Worm (Caenorhabditis elegans): ENCODE measurements around the gene T13H10.2.

The T13H10.2 gene

ce11 chrIV:9944279-9944678 is 19.8 kb upstream of the T13H10.2 start:
- no peak for TF ChIP-seq elt-3 (tag; optimal IDR thresholded peaks at IDR 0.05)
- TF ChIP-seq pha-4 (tag; optimal IDR thresholded peaks at IDR 0.05) = peak; percentile 78
- no peak for TF ChIP-seq R02D3.7 (tag; optimal IDR thresholded peaks at IDR 0.05)

DNA sequence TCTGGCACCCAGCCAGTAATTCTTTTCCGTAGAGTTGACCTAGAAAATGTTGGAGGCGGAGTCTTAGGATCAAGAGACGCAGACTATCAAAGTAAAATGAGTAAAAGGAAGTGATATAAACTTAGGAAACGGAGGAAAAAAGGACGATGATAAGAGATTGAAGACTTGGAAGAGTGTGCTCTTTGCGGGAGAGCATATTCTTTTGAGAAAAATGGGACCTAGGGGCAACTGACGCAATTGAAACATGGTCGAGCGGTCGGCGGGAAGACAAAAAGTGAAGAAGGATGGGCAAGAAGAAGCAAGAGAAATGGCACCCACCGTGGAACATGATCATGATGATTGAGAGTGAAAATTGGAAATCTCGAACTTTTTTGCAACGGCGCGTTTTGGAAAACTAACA is 16.0 kb upstream of the T13H10.2 start:
- peak; percentile 65 for TF ChIP-seq lin-15B (tag; optimal IDR thresholded peaks at IDR 0.05)
- TF ChIP-seq nhr-11 (tag; optimal IDR thresholded peaks at IDR 0.05) = peak; percentile 33
- TF ChIP-seq pha-4 (tag; optimal IDR thresholded peaks at IDR 0.05) = peak; percentile 13
- no peak for TF ChIP-seq sea-2 (GFP tag; optimal IDR thresholded peaks at IDR 0.05)
- no peak for TF ChIP-seq nhr-28 (tag; optimal IDR thresholded peaks at IDR 0.05)

DNA sequence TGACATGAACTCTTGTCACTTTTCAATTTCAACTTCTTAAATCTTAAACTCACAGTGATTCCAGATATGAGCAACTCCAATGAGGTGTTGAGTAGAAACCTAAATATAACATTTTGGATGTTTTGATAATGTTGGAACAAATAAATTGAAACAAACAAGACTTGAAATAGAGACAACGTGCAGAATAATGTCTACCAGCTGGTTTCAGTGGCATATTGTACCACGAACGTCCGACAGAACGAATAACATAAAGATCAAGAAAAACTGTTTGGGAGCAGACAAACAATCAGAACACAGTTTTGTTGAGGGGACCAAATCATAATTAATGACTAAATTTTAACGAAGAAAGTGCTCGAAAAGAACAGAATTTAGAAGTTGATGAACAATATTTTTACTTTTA is 10.7 kb upstream of the T13H10.2 start, which contains the start of gene gon-1:
TSS of gene gon-1 (minus strand) at position 101 of the 400 bp plus-strand sequence.
- no peak for TF ChIP-seq aly-2 (tag; optimal IDR thresholded peaks at IDR 0.05)
- no peak for TF ChIP-seq mdl-1 (tag; optimal IDR thresholded peaks at IDR 0.05)

ce11 chrIV:9969081-9969480 is 5.0 kb downstream of the T13H10.2 start, which contains the start of the genes kin-5 and C47E12.11:
TSS of gene kin-5 (minus strand) at chrIV:9969181.
TSS of gene C47E12.11 (plus strand) at chrIV:9969400.
- TF ChIP-seq lin-39 (tag; optimal IDR thresholded peaks at IDR 0.05) (no peak), nhr-77 (tag; optimal IDR thresholded peaks at IDR 0.05) (no peak), skn-1 (tag; optimal IDR thresholded peaks at IDR 0.05) (no peak), pha-4 (tag; optimal IDR thresholded peaks at IDR 0.05) (no peak), egl-5 (tag; optimal IDR thresholded peaks at IDR 0.05) (no peak), fkh-2 (tag; optimal IDR thresholded peaks at IDR 0.05) (no peak), nhr-12 (tag; optimal IDR thresholded peaks at IDR 0.05) (no peak), mml-1 (tag; optimal IDR thresholded peaks at IDR 0.05) (no peak), tbx-2 (tag; optimal IDR thresholded peaks at IDR 0.05) (no peak), jun-1 (tag; optimal IDR thresholded peaks at IDR 0.05) (no peak), R02D3.7 (tag; optimal IDR thresholded peaks at IDR 0.05) (no peak), nfya-1 (tag; optimal IDR thresholded peaks at IDR 0.05; ENCODE audit: insufficient read depth) (no peak), sea-2 (GFP tag; optimal IDR thresholded peaks at IDR 0.05) (no peak)

- no peak for TF ChIP-seq nhr-25 (tag; optimal IDR thresholded peaks at IDR 0.05)
- no peak for TF ChIP-seq elt-2 (tag; optimal IDR thresholded peaks at IDR 0.05)
- no peak for TF ChIP-seq pha-4 (tag; optimal IDR thresholded peaks at IDR 0.05)
- TF ChIP-seq fkh-10 (GFP tag; optimal IDR thresholded peaks at IDR 0.05) = no peak
- TF ChIP-seq R02D3.7 (tag; optimal IDR thresholded peaks at IDR 0.05) = no peak
- no peak for TF ChIP-seq pqm-1 (tag; optimal IDR thresholded peaks at IDR 0.05)
- no peak for TF ChIP-seq egl-5 (tag; optimal IDR thresholded peaks at IDR 0.05)
- no peak for TF ChIP-seq elt-1 (tag; optimal IDR thresholded peaks at IDR 0.05)
- TF ChIP-seq mml-1 (tag; optimal IDR thresholded peaks at IDR 0.05) = no peak
- TF ChIP-seq tbx-2 (tag; optimal IDR thresholded peaks at IDR 0.05) = no peak
- TF ChIP-seq ztf-11 (tag; optimal IDR thresholded peaks at IDR 0.05) = no peak
- no peak for TF ChIP-seq fkh-2 (tag; optimal IDR thresholded peaks at IDR 0.05)
- TF ChIP-seq elt-3 (tag; optimal IDR thresholded peaks at IDR 0.05) = no peak
- TF ChIP-seq nhr-67 (tag; optimal IDR thresholded peaks at IDR 0.05) = no peak
- no peak for TF ChIP-seq lin-39 (tag; optimal IDR thresholded peaks at IDR 0.05)
Measured at ce11 chrIV:9972629-9973028, 8.6 kb downstream of the T13H10.2 start, which contains the start of the genes C47E12.12 and C47E12.10. TSS of gene C47E12.12 (minus strand) at chrIV:9972729. TSS of gene C47E12.10 (plus strand) at chrIV:9972800.

DNA sequence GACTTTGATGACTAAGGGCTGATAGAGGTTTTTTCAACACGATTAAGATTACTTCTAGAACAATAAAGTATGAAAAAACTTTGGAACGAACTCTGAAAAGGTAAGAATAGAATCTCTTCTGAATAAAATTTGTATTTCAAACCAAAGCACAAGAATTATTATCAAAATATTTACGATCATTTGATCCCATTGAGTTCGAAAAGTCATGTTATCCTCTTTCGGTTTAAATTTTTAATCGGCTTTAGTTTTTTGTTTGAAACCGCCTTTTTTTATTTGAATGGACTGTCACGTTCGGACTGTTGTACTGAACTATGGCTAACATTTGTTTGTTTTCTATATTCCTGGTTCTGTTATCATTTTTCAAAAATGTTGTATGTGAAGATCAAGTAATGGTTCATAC is 10.3 kb downstream of the T13H10.2 start, which contains the start of gene C47E12.9:
TSS of gene C47E12.9 (plus strand) at position 301 of the 400 bp plus-strand sequence.
- TF ChIP-seq unc-39 (tag; optimal IDR thresholded peaks at IDR 0.05) (no peak), nfya-1 (tag; optimal IDR thresholded peaks at IDR 0.05; ENCODE audit: insufficient read depth) (no peak), ceh-28 (tag; optimal IDR thresholded peaks at IDR 0.05) (no peak), elt-2 (tag; optimal IDR thresholded peaks at IDR 0.05) (no peak), ceh-9 (tag; optimal IDR thresholded peaks at IDR 0.05) (no peak), nhr-237 (tag; optimal IDR thresholded peaks at IDR 0.05) (no peak)

DNA sequence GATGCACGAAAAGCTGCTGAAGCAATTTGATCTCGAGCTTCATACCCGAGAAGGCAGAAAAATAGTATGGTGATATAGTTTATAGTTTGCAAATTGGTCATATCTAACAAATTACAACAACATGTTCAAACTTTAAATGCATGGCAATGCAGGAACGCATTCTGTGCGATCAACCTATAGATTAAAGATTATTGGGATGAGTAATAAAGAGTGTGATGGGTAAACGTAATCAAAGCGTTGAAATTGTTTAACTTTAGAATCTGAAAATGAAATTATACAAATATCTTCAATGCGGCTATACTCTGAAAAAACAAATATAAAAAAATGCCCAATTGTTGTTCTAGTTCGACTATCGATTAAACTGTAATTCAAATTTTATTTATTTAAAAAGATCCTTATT is 12.2 kb downstream of the T13H10.2 start, which contains the start of gene C47E12.14:
TSS of gene C47E12.14 (minus strand) at position 101 of the 400 bp plus-strand sequence.
- no peak for TF ChIP-seq egl-5 (tag; optimal IDR thresholded peaks at IDR 0.05)
- TF ChIP-seq nhr-25 (tag; optimal IDR thresholded peaks at IDR 0.05) = no peak
- TF ChIP-seq ama-1 (optimal IDR thresholded peaks at IDR 0.05) = no peak
- no peak for TF ChIP-seq lsy-12 (tag; optimal IDR thresholded peaks at IDR 0.05)
- TF ChIP-seq R02D3.7 (tag; optimal IDR thresholded peaks at IDR 0.05) = no peak
- no peak for TF ChIP-seq mml-1 (tag; optimal IDR thresholded peaks at IDR 0.05)
- TF ChIP-seq tbx-2 (tag; optimal IDR thresholded peaks at IDR 0.05) = no peak
- TF ChIP-seq ceh-16 (tag; optimal IDR thresholded peaks at IDR 0.05) = no peak
- no peak for TF ChIP-seq jun-1 (tag; optimal IDR thresholded peaks at IDR 0.05)
- TF ChIP-seq fkh-2 (tag; optimal IDR thresholded peaks at IDR 0.05) = no peak
- TF ChIP-seq pqm-1 (tag; optimal IDR thresholded peaks at IDR 0.05) = no peak
- TF ChIP-seq nhr-43 (tag; optimal IDR thresholded peaks at IDR 0.05; ENCODE audit: poor library complexity, severe bottlenecking) = no peak
- no peak for TF ChIP-seq pha-4 (tag; optimal IDR thresholded peaks at IDR 0.05)
